Fruit fly (Drosophila melanogaster) whole organism, adult: Measurements from ENCODE around the gene CG12811.

Source experiments
- CG12768 ChIP-seq: fragments of 200-800 bp; sonication (Bioruptor generic); optimal IDR thresholded peaks from 2 replicates; lab custom pipeline; 2017; ENCODE audit warnings: missing biosample characterization, missing genetic modification characterization, mild to moderate bottlenecking, moderate library complexity, missing genetic modification reagents
- CG1620 ChIP-seq: fragments of 200-800 bp; sonication (Bioruptor generic); optimal IDR thresholded peaks from 2 replicates; lab custom pipeline; 2016; ENCODE audit warnings: missing biosample characterization, missing genetic modification characterization
- CG33017 ChIP-seq: fragments of 200-800 bp; sonication (Bioruptor generic); optimal IDR thresholded peaks from 2 replicates; lab custom pipeline; 2018; ENCODE audit warnings: missing biosample characterization, mild to moderate bottlenecking, missing genetic modification characterization, moderate library complexity
- CG5204 ChIP-seq: fragments of 200-800 bp; sonication (Bioruptor generic); optimal IDR thresholded peaks from 2 replicates; lab custom pipeline; 2016; ENCODE audit warnings: missing biosample characterization, missing genetic modification characterization
- tj ChIP-seq: fragments of 200-800 bp; sonication (Bioruptor generic); optimal IDR thresholded peaks from 3 replicates; lab custom pipeline; 2017; ENCODE audit warnings: missing biosample characterization, mild to moderate bottlenecking, missing genetic modification characterization, moderate library complexity

DNA sequence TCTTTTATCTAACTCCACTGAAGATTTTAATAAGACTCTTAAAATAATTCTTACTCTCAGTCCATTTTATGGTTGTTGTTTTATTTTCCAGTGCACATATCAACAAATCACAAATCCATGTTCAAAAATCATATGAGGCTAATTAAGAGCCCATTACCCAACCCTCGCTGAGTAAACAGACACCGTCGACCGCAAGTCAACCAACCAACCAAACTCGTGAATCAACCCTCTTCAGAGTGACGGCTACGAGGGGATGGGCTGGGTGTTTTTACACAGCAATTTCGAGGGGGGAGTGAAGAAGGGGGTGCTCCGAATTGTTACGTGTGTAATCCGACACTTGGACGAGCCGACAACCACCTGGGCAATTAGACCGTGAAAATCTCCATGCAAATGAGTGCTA is 20.2 kb upstream of the CG12811 start:
- TF ChIP-seq CG1620 (no peak), tj (GFP tag; lab: Kevin White, UChicago) (no peak), CG5204 (GFP tag; lab: Kevin White, UChicago) (no peak), CG33017 (tag; lab: Kevin White, UChicago) (no peak), CG12768 (GFP tag; lab: Kevin White, UChicago) (no peak)
